Fruit fly (Drosophila melanogaster): ENCODE measurements around the gene slou.

The slou gene

DNA sequence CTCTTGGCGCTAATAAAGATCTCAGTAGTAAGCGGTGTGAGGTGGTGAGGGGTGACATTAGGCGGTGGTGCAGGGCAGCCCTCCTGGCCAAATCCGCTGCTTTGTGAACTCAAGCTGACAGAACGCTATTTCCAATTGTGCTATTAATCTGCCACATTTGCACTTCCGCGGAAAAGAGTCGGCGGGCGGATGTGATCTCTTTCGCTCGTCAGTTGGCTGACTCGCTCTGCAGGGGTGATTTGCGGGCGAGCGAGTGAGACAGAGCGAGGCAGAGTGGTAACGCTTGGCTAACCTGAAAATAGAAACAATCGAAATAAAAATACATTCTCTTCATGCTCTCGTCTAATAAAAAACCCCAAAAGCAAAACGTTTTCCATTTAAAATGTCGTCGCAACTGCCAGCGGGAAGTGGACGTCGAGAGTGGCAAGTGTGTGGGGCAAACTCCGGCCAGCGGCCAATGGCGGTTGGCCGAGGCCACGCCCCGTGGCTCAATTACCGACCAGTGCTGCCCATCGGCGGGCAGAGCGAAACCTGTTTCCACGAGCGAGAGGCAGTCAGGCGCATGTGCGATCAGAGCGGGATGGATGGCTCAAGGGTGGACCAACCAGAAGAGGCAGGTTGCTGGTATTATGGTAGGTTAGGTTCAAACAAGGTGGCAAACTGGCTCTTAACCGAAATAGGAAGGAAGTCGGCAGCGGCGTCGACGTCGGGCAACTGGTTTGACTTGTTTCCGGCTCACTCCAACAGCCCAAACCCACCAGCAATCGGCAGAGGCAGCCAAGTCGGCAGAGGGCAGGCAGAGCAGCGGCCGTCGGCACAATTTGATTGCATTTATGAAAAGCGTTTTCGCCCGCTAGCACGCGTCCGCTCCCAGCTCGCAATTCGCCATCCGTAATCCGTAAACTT is 57.6 kb downstream of the slou start, which contains the start of gene C15 (continued):
- TF ChIP-seq CG3163 (GFP tag; optimal IDR thresholded peaks at IDR 0.05) (no peak), grau (tag; optimal IDR thresholded peaks at IDR 0.05) (no peak), aop (GFP tag; IDR thresholded peaks at IDR 0.05) (0 out of 2 replicates have a peak, but pooled peaks have one; percentile 36), slp2 (GFP tag; optimal IDR thresholded peaks at IDR 0.05) (no peak), ap (GFP tag; IDR thresholded peaks at IDR 0.05) (no peak), CG6813 (GFP tag; optimal IDR thresholded peaks at IDR 0.05) (peak; percentile 18), tll (GFP tag; optimal IDR thresholded peaks at IDR 0.05) (peak in 1 of 2 experiments; percentile 36), en (GFP tag; optimal IDR thresholded peaks at IDR 0.05) (no peak), mld (GFP tag; IDR thresholded peaks at IDR 0.05; ENCODE audit: partially characterized antibody) (no peak; the same call in 2 of the 3 replicates), chif (GFP tag; optimal IDR thresholded peaks at IDR 0.05) (peak in 1 of 2 experiments; percentile 8), sd (tag; optimal IDR thresholded peaks at IDR 0.05) (no peak), bcd (GFP tag; optimal IDR thresholded peaks at IDR 0.05) (peak; percentile 7), CG18619 (GFP tag; optimal IDR thresholded peaks at IDR 0.05) (no peak), hth (optimal IDR thresholded peaks at IDR 0.05) (no peak), lov (optimal IDR thresholded peaks at IDR 0.05) (no peak), lov (GFP tag; IDR thresholded peaks at IDR 0.05) (no peak), Dp (GFP tag; optimal IDR thresholded peaks at IDR 0.05) (no peak), NFAT (GFP tag; IDR thresholded peaks at IDR 0.05) (peak; percentile 26; the same call in 1 of the 2 replicates), CG1832 (GFP tag; optimal IDR thresholded peaks at IDR 0.05) (peak; percentile 95), hbn (GFP tag; IDR thresholded peaks at IDR 0.05; ENCODE audit: partially characterized antibody) (peak; percentile 32; the same call in 1 of the 2 replicates), Rfx (GFP tag; IDR thresholded peaks at IDR 0.05) (0 out of 2 replicates have a peak, but pooled peaks have one; percentile 14), CG3847 (GFP tag; IDR thresholded peaks at IDR 0.05) (0 out of 2 replicates have a peak, but pooled peaks have one; percentile 11), Side (GFP tag; optimal IDR thresholded peaks at IDR 0.05) (peak; percentile 58), nerfin-2 (GFP tag; IDR thresholded peaks at IDR 0.05; ENCODE audit: partially characterized antibody) (no peak), cato (GFP tag; optimal IDR thresholded peaks at IDR 0.05; ENCODE audit: borderline replicate concordance) (no peak), CG30020 (tag; optimal IDR thresholded peaks at IDR 0.05) (no peak), CG15601 (tag; optimal IDR thresholded peaks at IDR 0.05) (no peak), ara (GFP tag; IDR thresholded peaks at IDR 0.05) (no peak), slbo (GFP tag; IDR thresholded peaks at IDR 0.05) (no peak), bigmax (GFP tag; optimal IDR thresholded peaks at IDR 0.05) (peak; percentile 69), slou (GFP tag; optimal IDR thresholded peaks at IDR 0.05) (no peak), sob (GFP tag; IDR thresholded peaks at IDR 0.05) (no peak; the same call in 1 of the 2 replicates), pros (GFP tag; optimal IDR thresholded peaks at IDR 0.05) (no peak), rib (GFP tag; IDR thresholded peaks at IDR 0.05) (peak; percentile 13; the same call in 1 of the 2 replicates), CG15011 (GFP tag; optimal IDR thresholded peaks at IDR 0.05) (no peak), Sox102F (GFP tag; optimal IDR thresholded peaks at IDR 0.05) (no peak), maf-S (GFP tag; optimal IDR thresholded peaks at IDR 0.05) (no peak), fd64A (GFP tag; optimal IDR thresholded peaks at IDR 0.05) (no peak), CG16779 (GFP tag; IDR thresholded peaks at IDR 0.05) (no peak), CG31388 (GFP tag; optimal IDR thresholded peaks at IDR 0.05) (no peak), CG11456 (GFP tag; IDR thresholded peaks at IDR 0.05) (no peak), dpn (GFP tag; optimal IDR thresholded peaks at IDR 0.05) (peak in 1 of 2 experiments; percentile 4), Dll (GFP tag; IDR thresholded peaks at IDR 0.05; ENCODE audit: partially characterized antibody) (peak; percentile 65; the same call in 2 of the 4 replicates), mirr (GFP tag; optimal IDR thresholded peaks at IDR 0.05) (peak; percentile 36), CG32772 (GFP tag; IDR thresholded peaks at IDR 0.05) (no peak), pnt (GFP tag; optimal IDR thresholded peaks at IDR 0.05) (peak; percentile 45), wdn (GFP tag; IDR thresholded peaks at IDR 0.05) (no peak), Sry-β (GFP tag; optimal IDR thresholded peaks at IDR 0.05) (no peak), CG7357 (GFP tag; IDR thresholded peaks at IDR 0.05) (no peak)

All from whole organism, embryonic.